Worm (Caenorhabditis elegans) whole organism, early embryonic: Measurements from ENCODE around the gene K01A2.6.

Experiments used
- B0310.2 ChIP-seq: sonication (generic microtip); optimal IDR thresholded peaks from 2 replicates; lab custom pipeline; 2016; ENCODE audit warnings: mild to moderate bottlenecking, missing genetic modification characterization, missing compliant biosample characterization
- F13C5.2 ChIP-seq: sonication (generic microtip); optimal IDR thresholded peaks from 2 replicates; lab custom pipeline; 2017; ENCODE audit warnings: mild to moderate bottlenecking, missing genetic modification characterization, inconsistent platforms, missing compliant biosample characterization
- aly-1 ChIP-seq: sonication (generic microtip); optimal IDR thresholded peaks from 2 replicates; lab custom pipeline; 2016; ENCODE audit warnings: missing genetic modification characterization, missing compliant biosample characterization
- ama-1 ChIP-seq: fragments of 150-350 bp; optimal IDR thresholded peaks from 2 replicates; lab custom pipeline; 2014
- ceh-13 ChIP-seq: fragments of 200-800 bp; sonication (Bioruptor generic); optimal IDR thresholded peaks from 2 replicates; lab custom pipeline; 2018; ENCODE audit warnings: mild to moderate bottlenecking, missing genetic modification characterization, missing compliant biosample characterization
- ets-7 ChIP-seq: sonication (generic microtip); optimal IDR thresholded peaks from 2 replicates; lab custom pipeline; 2016; ENCODE audit warnings: missing genotype, missing genetic modification characterization, missing compliant biosample characterization
- flt-1 ChIP-seq: fragments of 200-800 bp; sonication (Bioruptor generic); IDR thresholded peaks from 2 replicates; pipeline ENCODE4 v1.3.6; 2022; ENCODE audit warnings: missing genetic modification characterization, missing compliant biosample characterization
- hnd-1 ChIP-seq: sonication (generic microtip); optimal IDR thresholded peaks from 2 replicates; lab custom pipeline; 2016; ENCODE audit warnings: missing genetic modification characterization, missing compliant biosample characterization
- pes-1 ChIP-seq: fragments of 200-800 bp; sonication (Bioruptor generic); IDR thresholded peaks from 2 replicates; pipeline ENCODE4 v1.3.6; 2022; ENCODE audit warnings: missing genetic modification reagents, missing genetic modification characterization, missing compliant biosample characterization
- sea-1 ChIP-seq: fragments of 200-800 bp; sonication (Bioruptor generic); conservative IDR thresholded peaks from 2 replicates; pipeline ENCODE4 v1.3.6; 2022; ENCODE audit warnings: missing genetic modification characterization, missing compliant biosample characterization
- tbx-37 ChIP-seq: fragments of 200-800 bp; sonication (Bioruptor generic); conservative IDR thresholded peaks from 2 replicates; pipeline ENCODE4 v1.3.6; 2022; ENCODE audit warnings: missing genetic modification reagents, missing genetic modification characterization, missing compliant biosample characterization

- TF ChIP-seq tbx-37 (GFP tag; lab: Robert Waterston, UW): no peak
- no peak for TF ChIP-seq ama-1 (lab: Kevin White, UChicago)
- TF ChIP-seq pes-1: no peak
- no peak for TF ChIP-seq ets-7
- no peak for TF ChIP-seq B0310.2 (tag; lab: Kevin White, UChicago)
- TF ChIP-seq ceh-13: no peak
- no peak for TF ChIP-seq flt-1 (GFP tag; lab: Robert Waterston, UW)
- no peak for TF ChIP-seq F13C5.2 (tag; lab: Kevin White, UChicago)
- TF ChIP-seq aly-1 (tag; lab: Kevin White, UChicago): no peak
- TF ChIP-seq sea-1 (GFP tag; lab: Robert Waterston, UW): no peak
- no peak for TF ChIP-seq hnd-1 (tag; lab: Kevin White, UChicago)
These were observed 37.5 kb downstream of the K01A2.6 start, which contains the start of gene cpn-2 for ce11 chrII:337233-337832.
